Fruit fly (Drosophila melanogaster) whole organism, embryonic: Measurements from ENCODE around the gene Hsp83.

Experiments used
- Awh ChIP-seq: fragments of 200-800 bp; sonication (Bioruptor generic); IDR thresholded peaks from 2 replicates; pipeline ENCODE4, ENCODE4 v1.3.6; 2022; ENCODE audit warnings: missing biosample characterization, missing genetic modification characterization
- CG10274 ChIP-seq: fragments of 200-800 bp; sonication (Bioruptor generic); optimal IDR thresholded peaks from 3 replicates; lab custom pipeline; 2017; ENCODE audit warnings: missing biosample characterization, mild to moderate bottlenecking, missing genetic modification characterization
- CG11456 ChIP-seq: fragments of 200-800 bp; sonication (Bioruptor generic); IDR thresholded peaks from 3 replicates; pipeline ENCODE4 v1.3.6; 2022; ENCODE audit warnings: missing biosample characterization, missing genetic modification characterization
- CG11695 ChIP-seq: fragments of 200-800 bp; sonication (Bioruptor generic); IDR thresholded peaks from 3 replicates; pipeline ENCODE4 v1.3.6; 2022; ENCODE audit warnings: missing biosample characterization, missing genetic modification characterization
- CG12104 ChIP-seq: fragments of 200-800 bp; sonication (Bioruptor generic); optimal IDR thresholded peaks from 3 replicates; lab custom pipeline; 2016; ENCODE audit warnings: missing biosample characterization, missing genetic modification characterization
- CG14965 ChIP-seq: fragments of 200-800 bp; sonication (Bioruptor generic); optimal IDR thresholded peaks from 2 replicates; lab custom pipeline; 2016; ENCODE audit warnings: missing biosample characterization, missing genetic modification characterization, borderline replicate concordance
- CG15514 ChIP-seq: fragments of 200-800 bp; sonication (Bioruptor generic); optimal IDR thresholded peaks from 3 replicates; lab custom pipeline; 2017; ENCODE audit warnings: missing biosample characterization, missing genetic modification characterization, mild to moderate bottlenecking, moderate library complexity, missing genetic modification reagents
- CG15601 ChIP-seq: fragments of 200-800 bp; sonication (Bioruptor generic); optimal IDR thresholded peaks from 3 replicates; lab custom pipeline; 2019; ENCODE audit warnings: missing biosample characterization, mild to moderate bottlenecking, missing genetic modification characterization, moderate library complexity
- CG1602 ChIP-seq: fragments of 200-800 bp; sonication (Bioruptor generic); optimal IDR thresholded peaks from 3 replicates; lab custom pipeline; 2016; ENCODE audit warnings: missing biosample characterization, missing genetic modification characterization
- CG1603 ChIP-seq: fragments of 200-800 bp; sonication (Bioruptor generic); optimal IDR thresholded peaks from 2 replicates; lab custom pipeline; 2019; ENCODE audit warnings: missing biosample characterization, mild to moderate bottlenecking, missing genetic modification characterization, moderate library complexity
- CG16779 ChIP-seq: fragments of 200-800 bp; sonication (Bioruptor generic); IDR thresholded peaks from 2 replicates; pipeline ENCODE4 v1.3.6; 2022; ENCODE audit warnings: missing biosample characterization, missing genetic modification characterization
- CG16813 ChIP-seq: fragments of 200-800 bp; sonication (Bioruptor generic); IDR thresholded peaks from 3 replicates; pipeline ENCODE4 v1.3.6; 2022; ENCODE audit warnings: missing biosample characterization, missing genetic modification characterization; ENCODE audit not compliant: partially characterized antibody
- CG17361 ChIP-seq: fragments of 200-800 bp; sonication (Bioruptor generic); IDR thresholded peaks from 3 replicates; pipeline ENCODE4 v1.3.6; 2022; ENCODE audit warnings: missing biosample characterization, missing genetic modification characterization
- CG17802 ChIP-seq: fragments of 200-800 bp; sonication (Bioruptor generic); optimal IDR thresholded peaks from 2 replicates; lab custom pipeline; 2018; ENCODE audit warnings: missing biosample characterization, mild to moderate bottlenecking, missing genetic modification characterization, moderate library complexity
- CG2129 ChIP-seq: fragments of 200-800 bp; sonication (Bioruptor generic); IDR thresholded peaks from 2 replicates; pipeline ENCODE4 v1.3.6; 2022; ENCODE audit warnings: missing biosample characterization, missing genetic modification characterization; ENCODE audit not compliant: partially characterized antibody
- CG2199 ChIP-seq: fragments of 200-800 bp; sonication (Bioruptor generic); IDR thresholded peaks from 3 replicates; pipeline ENCODE4 v1.3.6; 2022; ENCODE audit warnings: missing biosample characterization, missing genetic modification characterization
- CG30020 ChIP-seq: fragments of 200-800 bp; optimal IDR thresholded peaks from 2 replicates; lab custom pipeline; 2019; ENCODE audit warnings: missing biosample characterization, mild to moderate bottlenecking, missing genetic modification characterization, moderate library complexity
- CG31388 ChIP-seq: fragments of 200-800 bp; sonication (Bioruptor generic); optimal IDR thresholded peaks from 2 replicates; lab custom pipeline; 2016; ENCODE audit warnings: missing biosample characterization, missing genetic modification characterization
- CG33213 ChIP-seq: fragments of 200-800 bp; sonication (Bioruptor generic); optimal IDR thresholded peaks from 3 replicates; lab custom pipeline; 2016; ENCODE audit warnings: missing biosample characterization, missing genetic modification characterization
- CG34376 ChIP-seq: fragments of 200-800 bp; sonication (Bioruptor generic); optimal IDR thresholded peaks from 2 replicates; lab custom pipeline; 2018; ENCODE audit warnings: missing biosample characterization, mild to moderate bottlenecking, missing genetic modification characterization
- CG3726 ChIP-seq: fragments of 200-800 bp; sonication (Bioruptor generic); IDR thresholded peaks from 3 replicates; pipeline ENCODE4, ENCODE4 v1.3.6; 2022; ENCODE audit warnings: missing biosample characterization, missing genetic modification characterization
- CG3847 ChIP-seq: fragments of 200-800 bp; sonication (Bioruptor generic); IDR thresholded peaks from 2 replicates; pipeline ENCODE4 v1.3.6; 2022; ENCODE audit warnings: missing biosample characterization, missing genetic modification characterization
- CG4328 ChIP-seq: fragments of 200-800 bp; sonication (Bioruptor generic); optimal IDR thresholded peaks from 3 replicates; lab custom pipeline; 2017; ENCODE audit warnings: missing biosample characterization, missing genetic modification reagents, missing genetic modification characterization
- CG7357 ChIP-seq: fragments of 200-800 bp; sonication (Bioruptor generic); IDR thresholded peaks from 3 replicates; pipeline ENCODE4 v1.3.6; 2022; ENCODE audit warnings: missing biosample characterization, missing genetic modification characterization
- CG7556 ChIP-seq: fragments of 200-800 bp; sonication (Bioruptor generic); optimal IDR thresholded peaks from 2 replicates; lab custom pipeline; 2017; ENCODE audit warnings: missing biosample characterization, mild to moderate bottlenecking, missing genetic modification characterization
- CHES-1-like ChIP-seq: fragments of 200-800 bp; sonication (Bioruptor generic); optimal IDR thresholded peaks from 2 replicates; lab custom pipeline; 2016; ENCODE audit warnings: missing biosample characterization, missing genetic modification characterization
- CrebB ChIP-seq: fragments of 200-800 bp; sonication (Bioruptor generic); optimal IDR thresholded peaks from 3 replicates; lab custom pipeline; 2018; ENCODE audit warnings: missing biosample characterization, mild to moderate bottlenecking, missing genetic modification characterization
- Doc3 ChIP-seq: fragments of 200-800 bp; sonication (Bioruptor generic); IDR thresholded peaks from 3 replicates; pipeline ENCODE4 v1.3.6; 2022; ENCODE audit warnings: missing biosample characterization, missing genetic modification characterization; ENCODE audit not compliant: partially characterized antibody
- E2f2 ChIP-seq: fragments of 200-800 bp; sonication (Bioruptor generic); IDR thresholded peaks from 2 replicates; pipeline ENCODE4 v1.3.6; 2022; ENCODE audit warnings: missing biosample characterization, missing genetic modification characterization
- Elba2 ChIP-seq: fragments of 200-800 bp; sonication (Bioruptor generic); optimal IDR thresholded peaks from 3 replicates; lab custom pipeline; 2016; ENCODE audit warnings: missing biosample characterization, missing genetic modification characterization
- Hey ChIP-seq: fragments of 200-800 bp; sonication (Bioruptor generic); optimal IDR thresholded peaks from 3 replicates; lab custom pipeline; 2018; ENCODE audit warnings: missing biosample characterization, mild to moderate bottlenecking, missing genetic modification characterization
- NFAT ChIP-seq: fragments of 200-800 bp; sonication (Bioruptor generic); IDR thresholded peaks from 2 replicates; pipeline ENCODE4 v1.3.6; 2022; ENCODE audit warnings: missing biosample characterization, missing genetic modification characterization
- Oaz ChIP-seq: fragments of 200-800 bp; sonication (Bioruptor generic); IDR thresholded peaks from 2 replicates; pipeline ENCODE4 v1.3.6; 2022; ENCODE audit warnings: missing biosample characterization, missing genetic modification characterization
- Opbp ChIP-seq: fragments of 200-800 bp; sonication (Bioruptor generic); IDR thresholded peaks from 3 replicates; pipeline ENCODE4 v1.3.6; 2022; ENCODE audit warnings: missing biosample characterization, missing genetic modification characterization; ENCODE audit not compliant: partially characterized antibody
- PHDP ChIP-seq: fragments of 200-800 bp; sonication (Bioruptor generic); optimal IDR thresholded peaks from 3 replicates; lab custom pipeline; 2018; ENCODE audit warnings: missing biosample characterization, mild to moderate bottlenecking, missing genetic modification characterization, moderate library complexity
- bcd ChIP-seq: fragments of 200-800 bp; sonication (Bioruptor generic); optimal IDR thresholded peaks from 2 replicates; lab custom pipeline; 2017; ENCODE audit warnings: missing biosample characterization, mild to moderate bottlenecking, missing genetic modification characterization
- croc ChIP-seq: fragments of 200-800 bp; sonication (Bioruptor generic); conservative IDR thresholded peaks from 3 replicates; pipeline ENCODE4 v1.3.6; 2022; ENCODE audit warnings: missing biosample characterization, missing genetic modification characterization
- dysf ChIP-seq: fragments of 200-800 bp; sonication (Bioruptor generic); IDR thresholded peaks from 3 replicates; pipeline ENCODE4 v1.3.6; 2022; ENCODE audit warnings: missing biosample characterization, missing genetic modification characterization
- lola ChIP-seq, 3 experiments: fragments of >200 bp in 2 of 3; fragments of 200-800 bp in 1 of 3; sonication (Bioruptor generic) in 1 of 3; optimal IDR thresholded peaks; 2 replicates each; lab custom pipeline; 2017 to 2019; ENCODE audit warnings: missing biosample characterization in 3 of 3, missing genetic modification characterization in 3 of 3, mild to moderate bottlenecking in 1 of 3, moderate library complexity in 1 of 3
- nerfin-1 ChIP-seq: fragments of 200-800 bp; sonication (Bioruptor generic); optimal IDR thresholded peaks from 3 replicates; lab custom pipeline; 2019; ENCODE audit warnings: missing biosample characterization, mild to moderate bottlenecking, missing genetic modification characterization, moderate library complexity
- oc ChIP-seq: fragments of 200-800 bp; sonication (Bioruptor generic); optimal IDR thresholded peaks from 2 replicates; lab custom pipeline; 2018; ENCODE audit warnings: missing biosample characterization, mild to moderate bottlenecking, missing genetic modification characterization, moderate library complexity
- psq ChIP-seq: fragments of 200-800 bp; sonication (Bioruptor generic); optimal IDR thresholded peaks from 2 replicates; lab custom pipeline; 2017; ENCODE audit warnings: missing biosample characterization, missing genetic modification characterization
- salm ChIP-seq: fragments of 200-800 bp; sonication (Bioruptor generic); optimal IDR thresholded peaks from 2 replicates; lab custom pipeline; 2018; ENCODE audit warnings: missing biosample characterization, mild to moderate bottlenecking, missing genetic modification characterization
- schlank ChIP-seq: fragments of 200-800 bp; sonication (Bioruptor generic); optimal IDR thresholded peaks from 2 replicates; lab custom pipeline; 2018; ENCODE audit warnings: missing biosample characterization, mild to moderate bottlenecking, missing genetic modification characterization
- sqz ChIP-seq: fragments of 200-800 bp; sonication (Bioruptor generic); optimal IDR thresholded peaks from 3 replicates; lab custom pipeline; 2018; ENCODE audit warnings: missing biosample characterization, mild to moderate bottlenecking, missing genetic modification characterization
- sug ChIP-seq: fragments of 200-800 bp; optimal IDR thresholded peaks from 2 replicates; lab custom pipeline; 2019; ENCODE audit warnings: missing biosample characterization, mild to moderate bottlenecking, missing genetic modification characterization, moderate library complexity
- ttk ChIP-seq: fragments of 200-800 bp; sonication (Bioruptor generic); IDR thresholded peaks from 2 replicates; pipeline ENCODE4 v2.1.2; 2022; ENCODE audit warnings: missing biosample characterization, missing genetic modification characterization
- zfh1 ChIP-seq: fragments of 200-800 bp; sonication (Bioruptor generic); IDR thresholded peaks from 3 replicates; pipeline ENCODE4 v1.3.6; 2022; ENCODE audit warnings: missing biosample characterization, missing genetic modification characterization
- zfh2 ChIP-seq: fragments of 200-800 bp; sonication (Bioruptor generic); optimal IDR thresholded peaks from 2 replicates; lab custom pipeline; 2016; ENCODE audit warnings: missing biosample characterization, missing genetic modification characterization

Hsp83 gene

DNA sequence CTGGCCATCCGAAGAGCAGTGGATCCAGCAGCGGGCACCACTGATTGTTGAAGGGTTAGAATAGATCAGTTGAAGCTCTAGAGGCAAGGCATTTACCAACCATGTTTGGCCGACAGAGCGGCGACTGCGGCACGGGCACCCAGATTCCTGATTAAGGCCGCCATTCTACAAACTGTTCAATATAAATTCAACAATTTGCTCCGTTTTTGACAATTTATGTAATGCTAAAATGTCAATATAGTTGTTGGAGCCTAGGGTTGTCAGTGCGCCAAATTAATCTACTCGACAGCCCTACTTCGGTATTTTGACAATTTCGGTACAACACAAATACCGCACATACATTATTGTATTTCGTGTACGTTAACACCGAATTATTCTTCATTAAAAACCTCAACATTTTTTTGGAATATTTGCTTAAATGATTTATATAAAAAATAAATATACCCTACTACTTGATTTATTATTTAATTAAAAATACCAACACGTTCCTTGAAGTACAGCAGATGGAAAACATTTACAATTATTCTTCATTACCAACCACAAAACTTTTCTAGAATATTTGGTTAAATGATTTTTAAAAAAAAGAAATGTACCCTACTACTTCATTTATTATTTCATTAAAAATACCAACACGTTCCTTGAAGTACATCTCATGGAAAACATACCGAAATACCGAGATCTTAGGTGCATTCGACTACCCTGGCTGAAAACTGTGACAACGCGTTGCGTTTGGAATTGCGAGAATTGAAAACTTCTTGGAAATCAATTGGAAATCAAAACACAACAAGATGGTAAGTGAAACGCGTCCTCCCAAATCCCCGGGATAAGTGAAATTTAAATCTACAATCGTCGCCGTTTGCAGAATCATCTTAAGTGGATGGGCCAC lies 33.2 kb upstream of the Hsp83 start, which contains the start of the genes ND-30 and CG15812 (continued):
- TF ChIP-seq Doc3 (no peak), Awh (GFP tag; lab: Robert Waterston, UW) (no peak), sug (tag; lab: Kevin White, UChicago) (peak; percentile 30), CHES-1-like (GFP tag; lab: Kevin White, UChicago) (no peak), CG1603 (tag; lab: Kevin White, UChicago) (peak; percentile 99), CG1602 (peak; percentile 45), PHDP (no peak), CG15601 (tag; lab: Kevin White, UChicago) (no peak), CG10274 (GFP tag; lab: Kevin White, UChicago) (no peak), Hey (tag; lab: Kevin White, UChicago) (no peak), dysf (GFP tag; lab: Robert Waterston, UW) (no peak), CG14965 (GFP tag; lab: Kevin White, UChicago) (no peak), CG17802 (no peak), CG34376 (GFP tag; lab: Kevin White, UChicago) (no peak), E2f2 (GFP tag; lab: Robert Waterston, UW) (0 out of 2 replicates have a peak, but pooled peaks have one; percentile 13), NFAT (GFP tag; lab: Robert Waterston, UW) (no peak), lola (GFP tag; optimal IDR thresholded peaks at IDR 0.05; lab: Kevin White, UChicago) (peak in 1 of 3 experiments; percentile 51), CG16779 (GFP tag; lab: Robert Waterston, UW) (no peak), CG7357 (GFP tag; lab: Robert Waterston, UW) (no peak), schlank (tag; lab: Kevin White, UChicago) (no peak), CG17361 (GFP tag; lab: Robert Waterston, UW) (no peak; the same call in 2 of the 3 replicates), CG16813 (GFP tag; lab: Robert Waterston, UW) (no peak), CG30020 (tag; lab: Kevin White, UChicago) (peak; percentile 92), Elba2 (GFP tag; lab: Kevin White, UChicago) (peak; percentile 95), zfh1 (GFP tag; lab: Robert Waterston, UW) (no peak), sqz (GFP tag; lab: Kevin White, UChicago) (no peak), CG11695 (GFP tag; lab: Robert Waterston, UW) (no peak), zfh2 (GFP tag; lab: Kevin White, UChicago) (no peak), bcd (GFP tag; lab: Kevin White, UChicago) (no peak), ttk (GFP tag; lab: Robert Waterston, UW) (no peak), CG4328 (GFP tag; lab: Kevin White, UChicago) (no peak), oc (no peak), salm (tag; lab: Kevin White, UChicago) (no peak), Opbp (GFP tag; lab: Robert Waterston, UW) (no peak; the same call in 2 of the 3 replicates), CG11456 (GFP tag; lab: Robert Waterston, UW) (no peak), Oaz (GFP tag; lab: Robert Waterston, UW) (no peak), CG7556 (GFP tag; lab: Kevin White, UChicago) (peak; percentile 24), nerfin-1 (tag; lab: Kevin White, UChicago) (peak; percentile 3), CG3726 (GFP tag; lab: Robert Waterston, UW) (no peak), CG12104 (GFP tag; lab: Kevin White, UChicago) (peak; percentile 14), CG2199 (GFP tag; lab: Robert Waterston, UW) (no peak), croc (GFP tag; lab: Robert Waterston, UW) (no peak), CrebB (tag; lab: Kevin White, UChicago) (no peak), CG33213 (GFP tag; lab: Kevin White, UChicago) (no peak), CG31388 (GFP tag; lab: Kevin White, UChicago) (no peak), CG15514 (peak; percentile 11), CG2129 (no peak), CG3847 (GFP tag; lab: Robert Waterston, UW) (0 out of 2 replicates have a peak, but pooled peaks have one; percentile 5), psq (GFP tag; lab: Kevin White, UChicago) (no peak)
